Fruit fly (Drosophila melanogaster): Measurements from ENCODE around the gene CG1208.

Gene CG1208

DNA sequence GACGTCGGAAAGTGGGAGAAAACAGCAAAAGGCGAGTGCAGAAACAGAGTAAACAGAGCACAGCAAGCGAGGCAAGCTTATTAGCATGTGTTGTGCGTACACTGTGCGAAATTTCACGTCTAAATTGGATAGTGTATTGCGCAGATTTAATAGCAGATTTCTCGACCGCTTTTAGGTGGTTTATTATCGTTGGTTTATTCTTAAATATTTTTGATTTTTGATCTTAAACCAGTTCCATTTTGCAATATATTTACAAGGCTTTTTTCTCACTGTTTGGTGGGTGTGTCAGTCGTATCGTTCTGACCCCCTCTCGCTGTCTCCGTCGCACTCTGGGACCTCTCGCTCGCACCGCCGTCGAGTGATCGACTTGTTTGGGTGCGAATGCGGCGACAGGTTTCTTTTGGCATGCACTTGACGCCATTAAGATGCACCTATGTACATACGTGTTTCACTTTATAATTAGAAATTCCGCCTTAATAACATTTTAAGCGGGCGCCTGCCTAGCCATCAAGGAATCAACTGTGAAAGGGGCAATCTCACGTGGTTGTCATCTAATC lies 2.6 kb downstream of the CG1208 start (continued):
- TF ChIP-seq danr (GFP tag; IDR thresholded peaks at IDR 0.05) (no peak), CoRest (tag; optimal IDR thresholded peaks at IDR 0.05) (peak; percentile 4), dysf (GFP tag; IDR thresholded peaks at IDR 0.05) (peak; percentile 31; the same call in 1 of the 3 replicates), Rfx (GFP tag; IDR thresholded peaks at IDR 0.05) (0 out of 2 replicates have a peak, but pooled peaks have one; percentile 25), CG5180 (GFP tag; optimal IDR thresholded peaks at IDR 0.05) (no peak), Hmr (GFP tag; optimal IDR thresholded peaks at IDR 0.05) (no peak), CG10267 (tag; optimal IDR thresholded peaks at IDR 0.05) (no peak), C15 (GFP tag; IDR thresholded peaks at IDR 0.05) (0 out of 3 replicates have a peak, but pooled peaks have one; percentile 19), Dref (GFP tag; IDR thresholded peaks at IDR 0.05) (no peak), Atf3 (GFP tag; optimal IDR thresholded peaks at IDR 0.05) (no peak), bsh (GFP tag; optimal IDR thresholded peaks at IDR 0.05) (peak in 1 of 2 experiments; percentile 78), CG17912 (GFP tag; optimal IDR thresholded peaks at IDR 0.05) (no peak), CG13296 (GFP tag; optimal IDR thresholded peaks at IDR 0.05) (no peak), CG12299 (tag; optimal IDR thresholded peaks at IDR 0.05) (no peak), CG7839 (tag; optimal IDR thresholded peaks at IDR 0.05) (peak; percentile 32), zfh2 (GFP tag; optimal IDR thresholded peaks at IDR 0.05) (no peak), sisA (GFP tag; IDR thresholded peaks at IDR 0.05) (peak; percentile 41; the same call in 1 of the 2 replicates), sens (GFP tag) (peak; percentile 75), unpg (GFP tag; optimal IDR thresholded peaks at IDR 0.05) (peak; percentile 24), CG14710 (tag; optimal IDR thresholded peaks at IDR 0.05) (no peak), shn (GFP tag; optimal IDR thresholded peaks at IDR 0.05) (no peak), Ets65A (GFP tag) (peak; percentile 85), CG6791 (GFP tag; IDR thresholded peaks at IDR 0.05; ENCODE audit: partially characterized antibody) (no peak), CG6254 (GFP tag; optimal IDR thresholded peaks at IDR 0.05) (no peak), ind (GFP tag; optimal IDR thresholded peaks at IDR 0.05) (no peak), Spps (tag; optimal IDR thresholded peaks at IDR 0.05) (no peak), CHES-1-like (GFP tag; optimal IDR thresholded peaks at IDR 0.05) (no peak), slou (GFP tag; optimal IDR thresholded peaks at IDR 0.05) (no peak), tgo (GFP tag; IDR thresholded peaks at IDR 0.05) (no peak; the same call in 2 of the 3 replicates), CG6654 (GFP tag; optimal IDR thresholded peaks at IDR 0.05) (no peak), CG12071 (GFP tag; optimal IDR thresholded peaks at IDR 0.05) (no peak), ham (GFP tag; IDR thresholded peaks at IDR 0.05) (no peak), row (GFP tag; IDR thresholded peaks at IDR 0.05) (peak; percentile 58), zen (tag; optimal IDR thresholded peaks at IDR 0.05) (no peak), D19B (GFP tag; optimal IDR thresholded peaks at IDR 0.05) (no peak), CG17802 (tag; optimal IDR thresholded peaks at IDR 0.05) (no peak), Tbp (GFP tag; optimal IDR thresholded peaks at IDR 0.05) (no peak), CG16863 (GFP tag; optimal IDR thresholded peaks at IDR 0.05) (peak; percentile 6), tio (GFP tag; optimal IDR thresholded peaks at IDR 0.05) (no peak), Xrp1 (GFP tag; IDR thresholded peaks at IDR 0.05) (peak; percentile 30; the same call in 1 of the 2 replicates), CG9932 (GFP tag; IDR thresholded peaks at IDR 0.05) (0 out of 2 replicates have a peak, but pooled peaks have one; percentile 27), Adf1 (GFP tag; IDR thresholded peaks at IDR 0.05) (no peak), otp (GFP tag; IDR thresholded peaks at IDR 0.05) (no peak), ewg (GFP tag; optimal IDR thresholded peaks at IDR 0.05) (no peak), Hand (GFP tag; optimal IDR thresholded peaks at IDR 0.05) (no peak), corto (GFP tag; optimal IDR thresholded peaks at IDR 0.05) (peak; percentile 36), Ptx1 (GFP tag; IDR thresholded peaks at IDR 0.05) (peak; percentile 49; the same call in 1 of the 2 replicates), CG6683 (GFP tag; optimal IDR thresholded peaks at IDR 0.05) (no peak), kni (GFP tag; optimal IDR thresholded peaks at IDR 0.05) (no peak), pum (GFP tag; optimal IDR thresholded peaks at IDR 0.05) (no peak), Drgx (GFP tag; IDR thresholded peaks at IDR 0.05) (peak; percentile 95)
